Fruit fly (Drosophila melanogaster) whole organism, embryonic: ENCODE data around the gene CG43077.

Experiments used
- Abd-B ChIP-seq: fragments of 200-800 bp; sonication (Bioruptor generic); optimal IDR thresholded peaks from 2 replicates; lab custom pipeline; 2018; ENCODE audit warnings: missing biosample characterization, mild to moderate bottlenecking, missing genetic modification characterization, moderate library complexity
- Bteb2 ChIP-seq: fragments of 200-800 bp; sonication (Bioruptor generic); optimal IDR thresholded peaks from 2 replicates; lab custom pipeline; 2016; ENCODE audit warnings: missing biosample characterization, missing genetic modification characterization
- CG10209 ChIP-seq: fragments of 200-800 bp; sonication (Bioruptor generic); optimal IDR thresholded peaks from 3 replicates; lab custom pipeline; 2017; ENCODE audit warnings: missing biosample characterization, mild to moderate bottlenecking, missing genetic modification characterization, missing genetic modification reagents
- CG1233 ChIP-seq: fragments of 200-800 bp; sonication (Bioruptor generic); optimal IDR thresholded peaks from 4 replicates; lab custom pipeline; 2018; ENCODE audit warnings: missing biosample characterization, mild to moderate bottlenecking, missing genetic modification characterization
- CG12769 ChIP-seq: fragments of 200-800 bp; sonication (Bioruptor generic); optimal IDR thresholded peaks from 2 replicates; lab custom pipeline; 2019; ENCODE audit warnings: missing biosample characterization, mild to moderate bottlenecking, missing genetic modification characterization, moderate library complexity
- CG16815 ChIP-seq: fragments of 200-800 bp; sonication (Bioruptor generic); optimal IDR thresholded peaks from 3 replicates; lab custom pipeline; 2017; ENCODE audit warnings: missing biosample characterization, mild to moderate bottlenecking, missing genetic modification characterization
- CG17361 ChIP-seq: fragments of 200-800 bp; sonication (Bioruptor generic); IDR thresholded peaks from 3 replicates; pipeline ENCODE4 v1.3.6; 2022; ENCODE audit warnings: missing biosample characterization, missing genetic modification characterization
- CG17568 ChIP-seq: fragments of 200-800 bp; sonication (Bioruptor generic); optimal IDR thresholded peaks from 2 replicates; lab custom pipeline; 2018; ENCODE audit warnings: missing biosample characterization, mild to moderate bottlenecking, missing genetic modification characterization, moderate library complexity
- CG17829 ChIP-seq: fragments of 200-800 bp; optimal IDR thresholded peaks from 2 replicates; lab custom pipeline; 2019; ENCODE audit warnings: missing biosample characterization, mild to moderate bottlenecking, missing genetic modification characterization, moderate library complexity
- CG2202 ChIP-seq: fragments of 200-800 bp; sonication (Bioruptor generic); optimal IDR thresholded peaks from 2 replicates; lab custom pipeline; 2018; ENCODE audit warnings: missing biosample characterization, mild to moderate bottlenecking, missing genetic modification characterization
- CG3163 ChIP-seq: fragments of 200-800 bp; sonication (Bioruptor generic); optimal IDR thresholded peaks from 3 replicates; lab custom pipeline; 2016; ENCODE audit warnings: missing biosample characterization, missing genetic modification characterization
- CG3281 ChIP-seq: fragments of 200-800 bp; sonication (Bioruptor generic); optimal IDR thresholded peaks from 3 replicates; lab custom pipeline; 2017; ENCODE audit warnings: missing biosample characterization, mild to moderate bottlenecking, missing genetic modification characterization
- CG3838 ChIP-seq: fragments of 200-800 bp; sonication (Bioruptor generic); optimal IDR thresholded peaks from 3 replicates; lab custom pipeline; 2016; ENCODE audit warnings: missing biosample characterization, missing genetic modification characterization
- CG4328 ChIP-seq: fragments of 200-800 bp; sonication (Bioruptor generic); optimal IDR thresholded peaks from 3 replicates; lab custom pipeline; 2017; ENCODE audit warnings: missing biosample characterization, missing genetic modification reagents, missing genetic modification characterization
- CG6689 ChIP-seq: fragments of 200-800 bp; sonication (Bioruptor generic); IDR thresholded peaks from 2 replicates; pipeline ENCODE4 v1.3.6; 2022; ENCODE audit warnings: missing biosample characterization, missing genetic modification characterization
- CG6813 ChIP-seq: fragments of 200-800 bp; sonication (Bioruptor generic); optimal IDR thresholded peaks from 2 replicates; lab custom pipeline; 2017; ENCODE audit warnings: missing biosample characterization, missing genetic modification characterization, mild to moderate bottlenecking, moderate library complexity, missing genetic modification reagents
- CG7745 ChIP-seq: fragments of 200-800 bp; sonication (Bioruptor generic); optimal IDR thresholded peaks from 2 replicates; lab custom pipeline; 2018; ENCODE audit warnings: missing biosample characterization, mild to moderate bottlenecking, missing genetic modification characterization, moderate library complexity
- CG7839 ChIP-seq: fragments of 200-800 bp; sonication (Bioruptor generic); optimal IDR thresholded peaks from 3 replicates; lab custom pipeline; 2018; ENCODE audit warnings: missing biosample characterization, mild to moderate bottlenecking, missing genetic modification characterization, moderate library complexity
- CG9437 ChIP-seq: fragments of 200-800 bp; sonication (Bioruptor generic); optimal IDR thresholded peaks from 2 replicates; lab custom pipeline; 2018; ENCODE audit warnings: missing biosample characterization, mild to moderate bottlenecking, missing genetic modification characterization
- CG9797 ChIP-seq: fragments of 200-800 bp; sonication (Bioruptor generic); optimal IDR thresholded peaks from 3 replicates; lab custom pipeline; 2018; ENCODE audit warnings: missing biosample characterization, mild to moderate bottlenecking, missing genetic modification characterization
- Dbx ChIP-seq: fragments of 200-800 bp; sonication (Bioruptor generic); IDR thresholded peaks from 3 replicates; pipeline ENCODE4 v1.3.6; 2022; ENCODE audit warnings: missing biosample characterization, missing genetic modification characterization
- Dip2 ChIP-seq: fragments of 200-800 bp; sonication (Bioruptor generic); IDR thresholded peaks from 2 replicates; pipeline ENCODE4 v1.3.6; 2022; ENCODE audit warnings: missing biosample characterization, missing genetic modification characterization
- Drgx ChIP-seq: fragments of 200-800 bp; sonication (Bioruptor generic); IDR thresholded peaks from 2 replicates; pipeline ENCODE4 v1.3.6; 2022; ENCODE audit warnings: missing biosample characterization, missing genetic modification characterization
- Fer3 ChIP-seq: fragments of 200-800 bp; sonication (Bioruptor generic); optimal IDR thresholded peaks from 2 replicates; lab custom pipeline; 2018; ENCODE audit warnings: missing biosample characterization, mild to moderate bottlenecking, missing genetic modification characterization, moderate library complexity
- Med ChIP-seq: fragments of 200-800 bp; sonication (Bioruptor generic); peaks from one replicate; lab custom pipeline; 2016; ENCODE audit warnings: missing biosample characterization, missing genetic modification characterization, mild to moderate bottlenecking, inconsistent platforms, moderate library complexity
- NK7.1 ChIP-seq: fragments of 200-800 bp; sonication (Bioruptor generic); optimal IDR thresholded peaks from 3 replicates; lab custom pipeline; 2016; ENCODE audit warnings: missing biosample characterization, missing genetic modification characterization
- NfI ChIP-seq: fragments of 200-800 bp; sonication (Bioruptor generic); optimal IDR thresholded peaks from 3 replicates; lab custom pipeline; 2018; ENCODE audit warnings: missing biosample characterization, mild to moderate bottlenecking, missing genetic modification characterization, moderate library complexity
- Oli ChIP-seq: fragments of 200-800 bp; sonication (Bioruptor generic); optimal IDR thresholded peaks from 2 replicates; lab custom pipeline; 2018; ENCODE audit warnings: missing biosample characterization, mild to moderate bottlenecking, missing genetic modification characterization, moderate library complexity
- Rx ChIP-seq: fragments of 200-800 bp; sonication (Bioruptor generic); IDR thresholded peaks from 2 replicates; pipeline ENCODE4 v1.3.6; 2022; ENCODE audit warnings: missing biosample characterization, missing genetic modification characterization
- Scr ChIP-seq: fragments of 200-800 bp; sonication (Bioruptor generic); IDR thresholded peaks from 2 replicates; pipeline ENCODE4 v1.3.6; 2022; ENCODE audit warnings: missing biosample characterization, missing genetic modification characterization; ENCODE audit not compliant: partially characterized antibody
- Side ChIP-seq: fragments of 200-800 bp; sonication (Bioruptor generic); optimal IDR thresholded peaks from 2 replicates; lab custom pipeline; 2016; ENCODE audit warnings: missing biosample characterization, missing genetic modification characterization
- Sox102F ChIP-seq: fragments of 200-800 bp; sonication (Bioruptor generic); optimal IDR thresholded peaks from 2 replicates; lab custom pipeline; 2018; ENCODE audit warnings: missing biosample characterization, mild to moderate bottlenecking, missing genetic modification characterization, moderate library complexity
- al ChIP-seq: fragments of 200-800 bp; sonication (Bioruptor generic); IDR thresholded peaks from 2 replicates; pipeline ENCODE4 v1.3.6; 2022; ENCODE audit warnings: missing biosample characterization, missing genetic modification characterization
- bab2 ChIP-seq: fragments of 200-800 bp; sonication (Bioruptor generic); optimal IDR thresholded peaks from 2 replicates; lab custom pipeline; 2016; ENCODE audit warnings: missing biosample characterization, missing genetic modification characterization
- bigmax ChIP-seq: fragments of 200-800 bp; sonication (Bioruptor generic); optimal IDR thresholded peaks from 2 replicates; lab custom pipeline; 2018; ENCODE audit warnings: missing biosample characterization, mild to moderate bottlenecking, missing genetic modification characterization
- bsh ChIP-seq, 2 experiments: fragments of 200-800 bp; sonication (Bioruptor generic); optimal IDR thresholded peaks; 2 replicates each; lab custom pipeline; 2017 to 2018; ENCODE audit warnings: mild to moderate bottlenecking in 2 of 2, missing biosample characterization in 2 of 2, missing genetic modification characterization in 2 of 2, moderate library complexity in 1 of 2
- emc ChIP-seq: fragments of 200-800 bp; sonication (Bioruptor generic); optimal IDR thresholded peaks from 2 replicates; lab custom pipeline; 2016; ENCODE audit warnings: missing biosample characterization, missing genetic modification characterization
- en ChIP-seq: fragments of 200-800 bp; sonication (Bioruptor generic); optimal IDR thresholded peaks from 2 replicates; lab custom pipeline; 2016; ENCODE audit warnings: missing biosample characterization, missing genetic modification characterization
- gce ChIP-seq: fragments of 200-800 bp; sonication (Bioruptor generic); IDR thresholded peaks from 3 replicates; pipeline ENCODE4 v1.3.6; 2022; ENCODE audit warnings: missing biosample characterization, missing genetic modification characterization
- jing ChIP-seq: fragments of 200-800 bp; sonication (Bioruptor generic); optimal IDR thresholded peaks from 2 replicates; lab custom pipeline; 2018; ENCODE audit warnings: missing biosample characterization, mild to moderate bottlenecking, missing genetic modification characterization
- psq ChIP-seq: fragments of 200-800 bp; sonication (Bioruptor generic); optimal IDR thresholded peaks from 2 replicates; lab custom pipeline; 2017; ENCODE audit warnings: missing biosample characterization, missing genetic modification characterization
- repo ChIP-seq: fragments of 200-800 bp; sonication (Bioruptor generic); optimal IDR thresholded peaks from 2 replicates; lab custom pipeline; 2016; ENCODE audit warnings: missing biosample characterization, missing genetic modification characterization
- sens ChIP-seq: fragments of 200-800 bp; sonication (Bioruptor generic); peaks from one replicate; lab custom pipeline; 2016; ENCODE audit warnings: missing biosample characterization, missing genetic modification characterization
- seq ChIP-seq: fragments of 200-800 bp; sonication (Bioruptor generic); IDR thresholded peaks from 2 replicates; pipeline ENCODE4 v1.3.6; 2022; ENCODE audit warnings: missing biosample characterization, missing genetic modification characterization
- sna ChIP-seq: fragments of 200-800 bp; sonication (Bioruptor generic); IDR thresholded peaks from 2 replicates; pipeline ENCODE4 v1.3.6; 2022; ENCODE audit warnings: missing biosample characterization, missing genetic modification characterization; ENCODE audit not compliant: partially characterized antibody
- stc ChIP-seq: fragments of 200-800 bp; sonication (Bioruptor generic); IDR thresholded peaks from 2 replicates; pipeline ENCODE4 v1.3.6; 2022; ENCODE audit warnings: missing biosample characterization, missing genetic modification characterization
- tgo ChIP-seq: fragments of 200-800 bp; sonication (Bioruptor generic); IDR thresholded peaks from 3 replicates; pipeline ENCODE4 v1.3.6; 2022; ENCODE audit warnings: missing biosample characterization, missing genetic modification characterization
- vfl ChIP-seq: fragments of 200-800 bp; sonication (Bioruptor generic); optimal IDR thresholded peaks from 2 replicates; lab custom pipeline; 2016; ENCODE audit warnings: missing biosample characterization, missing genetic modification characterization
- vnd ChIP-seq: fragments of 200-800 bp; sonication (Bioruptor generic); IDR thresholded peaks from 3 replicates; pipeline ENCODE4 v1.3.6; 2022; ENCODE audit warnings: missing biosample characterization, missing genetic modification characterization; ENCODE audit not compliant: partially characterized antibody

Gene CG43077

dm6 chrX:17111958-17112953 lies 43.9 kb upstream of the CG43077 start (continued):
- TF ChIP-seq al (GFP tag; lab: Robert Waterston, UW) (no peak), Side (GFP tag; lab: Kevin White, UChicago) (no peak), NfI (GFP tag; lab: Kevin White, UChicago) (no peak), CG3281 (GFP tag; lab: Kevin White, UChicago) (no peak), Oli (tag; lab: Kevin White, UChicago) (peak; percentile 13), CG9797 (GFP tag; lab: Kevin White, UChicago) (no peak), stc (GFP tag; lab: Robert Waterston, UW) (no peak), Sox102F (GFP tag; lab: Kevin White, UChicago) (peak; percentile 25), en (GFP tag; lab: Kevin White, UChicago) (no peak), bab2 (no peak), CG16815 (GFP tag; lab: Kevin White, UChicago) (no peak), CG3163 (no peak), CG10209 (GFP tag; lab: Kevin White, UChicago) (no peak), bigmax (GFP tag; lab: Kevin White, UChicago) (no peak), Fer3 (no peak), Bteb2 (GFP tag; lab: Kevin White, UChicago) (no peak), CG17361 (peak; percentile 45; the same call in 1 of the 3 replicates), CG1233 (GFP tag; lab: Kevin White, UChicago) (no peak), Rx (GFP tag; lab: Robert Waterston, UW) (no peak), bsh (GFP tag; optimal IDR thresholded peaks at IDR 0.05; lab: Kevin White, UChicago) (peak; percentile 12 to 17), CG3838 (GFP tag; lab: Kevin White, UChicago) (no peak), vnd (GFP tag; lab: Robert Waterston, UW) (no peak), repo (GFP tag; lab: Kevin White, UChicago) (no peak), Drgx (GFP tag; lab: Robert Waterston, UW) (no peak; the same call in 1 of the 2 replicates), vfl (GFP tag; lab: Kevin White, UChicago) (no peak), CG9437 (GFP tag; lab: Kevin White, UChicago) (peak; percentile 16), Scr (GFP tag; lab: Robert Waterston, UW) (no peak), seq (no peak), tgo (GFP tag; lab: Robert Waterston, UW) (no peak), emc (no peak), CG12769 (tag; lab: Kevin White, UChicago) (no peak), sens (peak; percentile 52), sna (GFP tag; lab: Robert Waterston, UW) (no peak), CG6813 (no peak), Dip2 (GFP tag; lab: Robert Waterston, UW) (no peak), psq (GFP tag; lab: Kevin White, UChicago) (no peak), gce (GFP tag; lab: Robert Waterston, UW) (no peak), CG6689 (GFP tag; lab: Robert Waterston, UW) (no peak), CG2202 (tag; lab: Kevin White, UChicago) (no peak), Dbx (GFP tag; lab: Robert Waterston, UW) (no peak), CG7745 (tag; lab: Kevin White, UChicago) (no peak), Abd-B (GFP tag; lab: Kevin White, UChicago) (no peak), CG17568 (GFP tag; lab: Kevin White, UChicago) (no peak), NK7.1 (no peak), CG7839 (peak; percentile 22), Med (GFP tag; lab: Kevin White, UChicago) (peak; percentile 36), CG17829 (tag; lab: Kevin White, UChicago) (no peak), CG4328 (GFP tag; lab: Kevin White, UChicago) (no peak), jing (no peak)
